Worm (Caenorhabditis elegans): ENCODE results near the gene K08H10.6.

The K08H10.6 gene

ce11 chrV:10000760-10001159 lies 5.1 kb upstream of the K08H10.6 start, which contains the start of gene K08H10.10:
K08H10.10 (plus strand) TSS chrV:10001060.
- TF ChIP-seq ZK546.5 (tag; optimal IDR thresholded peaks at IDR 0.05) (no peak), nhr-11 (tag; optimal IDR thresholded peaks at IDR 0.05) (no peak)

- TF ChIP-seq nhr-129 (tag; optimal IDR thresholded peaks at IDR 0.05), result no peak
- TF ChIP-seq peb-1 (tag; optimal IDR thresholded peaks at IDR 0.05), result no peak
- no peak for TF ChIP-seq sma-9 (GFP tag; optimal IDR thresholded peaks at IDR 0.05)
- no peak for TF ChIP-seq sma-9 (tag; optimal IDR thresholded peaks at IDR 0.05)
- TF ChIP-seq unc-55 (GFP tag; optimal IDR thresholded peaks at IDR 0.05), result peak; percentile 55
- peak; percentile 15 for TF ChIP-seq gmeb-1 (tag; optimal IDR thresholded peaks at IDR 0.05)
- no peak for TF ChIP-seq dmd-4 (tag; optimal IDR thresholded peaks at IDR 0.05)
- TF ChIP-seq nhr-23 (tag; optimal IDR thresholded peaks at IDR 0.05), result no peak
- no peak for TF ChIP-seq crh-2 (tag; optimal IDR thresholded peaks at IDR 0.05)
- TF ChIP-seq F13H6.1 (tag; optimal IDR thresholded peaks at IDR 0.05), result no peak
- peak; percentile 35 for TF ChIP-seq C34F6.9 (tag; optimal IDR thresholded peaks at IDR 0.05)
Measured at ce11 chrV:9991610-9992009, 4.1 kb downstream of the K08H10.6 start, which contains the start of the genes rde-1 and trpp-6. rde-1 (minus strand) TSS chrV:9991642. trpp-6 (plus strand) TSS chrV:9991895.

DNA sequence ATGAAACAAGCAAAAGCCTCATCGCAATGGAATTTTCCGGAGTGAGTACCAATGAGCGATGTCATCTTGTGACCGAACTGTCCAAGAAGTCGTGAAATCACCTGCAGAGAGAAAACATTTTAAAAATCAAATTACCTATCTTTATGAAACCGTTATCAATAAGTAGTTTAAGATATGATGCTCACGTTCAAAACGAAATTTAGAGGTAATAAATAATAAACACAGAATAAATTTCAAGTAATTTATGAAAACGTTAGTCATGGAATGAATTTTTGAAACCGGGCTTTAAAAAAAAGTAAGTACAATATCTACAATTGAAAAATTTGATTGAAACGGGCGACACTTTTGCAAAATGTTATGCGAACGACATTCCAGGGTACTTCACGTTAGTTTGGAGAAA lies 8.0 kb downstream of the K08H10.6 start, which contains the start of gene C27H6.8:
Gene C27H6.8 (minus strand): TSS at position 101 of the 400 bp plus-strand sequence.
- TF ChIP-seq C34F6.9 (tag; optimal IDR thresholded peaks at IDR 0.05) (no peak), dmd-4 (tag; optimal IDR thresholded peaks at IDR 0.05) (no peak), crh-2 (tag; optimal IDR thresholded peaks at IDR 0.05) (no peak), ceh-16 (tag; optimal IDR thresholded peaks at IDR 0.05) (no peak), F13H6.1 (tag; optimal IDR thresholded peaks at IDR 0.05) (no peak), snpc-4 (tag; optimal IDR thresholded peaks at IDR 0.05) (no peak), mbf-1 (tag; optimal IDR thresholded peaks at IDR 0.05) (no peak), nhr-12 (tag; optimal IDR thresholded peaks at IDR 0.05) (no peak), nhr-129 (tag; optimal IDR thresholded peaks at IDR 0.05) (no peak), ama-1 (optimal IDR thresholded peaks at IDR 0.05) (no peak)

ce11 chrV:9986177-9986576 lies 9.5 kb downstream of the K08H10.6 start, which contains the start of gene rmd-2:
rmd-2 (minus strand) TSS chrV:9986277.
- TF ChIP-seq nhr-129 (tag; optimal IDR thresholded peaks at IDR 0.05), result peak; percentile 1
- no peak for TF ChIP-seq unc-62 (GFP tag; optimal IDR thresholded peaks at IDR 0.05)
- TF ChIP-seq peb-1 (tag; optimal IDR thresholded peaks at IDR 0.05), result no peak
- no peak for TF ChIP-seq egl-27 (tag; optimal IDR thresholded peaks at IDR 0.05)

DNA sequence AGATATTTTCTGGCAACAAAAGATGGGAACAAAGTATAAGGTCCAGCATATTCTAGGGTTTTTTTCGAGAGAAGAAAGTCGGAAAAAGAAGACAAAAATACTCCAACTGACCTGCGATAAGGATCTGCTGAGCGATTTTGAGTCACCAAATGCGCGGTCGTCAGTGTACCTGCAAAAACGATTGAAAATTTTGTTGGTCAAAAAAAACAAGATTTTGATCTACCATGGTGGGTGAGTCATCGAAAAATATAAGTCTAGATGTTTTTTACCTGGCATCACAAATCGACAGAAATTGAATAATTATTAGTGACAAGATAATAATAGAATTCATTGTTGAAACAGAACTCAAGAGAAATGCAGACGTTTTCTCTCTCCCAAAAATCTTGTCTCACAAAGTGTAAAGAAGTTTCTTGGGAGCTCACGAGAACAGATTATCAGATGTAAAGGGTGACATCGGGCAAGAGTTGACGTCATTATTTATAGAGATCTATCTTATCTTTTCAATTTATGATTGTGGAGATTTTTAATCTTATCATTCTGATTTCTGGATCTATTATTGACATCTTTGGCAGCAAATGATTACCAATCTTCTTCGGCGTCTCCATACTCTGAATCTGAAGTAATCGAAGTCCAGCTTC lies 10.3 kb downstream of the K08H10.6 start:
- TF ChIP-seq crh-2 (tag; optimal IDR thresholded peaks at IDR 0.05) (no peak), ztf-4 (tag; optimal IDR thresholded peaks at IDR 0.05) (no peak), nhr-6 (tag; optimal IDR thresholded peaks at IDR 0.05) (no peak), nhr-23 (tag; optimal IDR thresholded peaks at IDR 0.05) (no peak), sma-9 (GFP tag; optimal IDR thresholded peaks at IDR 0.05) (peak; percentile 51), sma-9 (tag; optimal IDR thresholded peaks at IDR 0.05) (no peak), nhr-25 (tag; optimal IDR thresholded peaks at IDR 0.05) (no peak), R02D3.7 (tag; optimal IDR thresholded peaks at IDR 0.05) (no peak), gmeb-1 (tag; optimal IDR thresholded peaks at IDR 0.05) (no peak), zag-1 (tag; optimal IDR thresholded peaks at IDR 0.05) (no peak), unc-62 (GFP tag; optimal IDR thresholded peaks at IDR 0.05) (no peak), ztf-11 (tag; optimal IDR thresholded peaks at IDR 0.05) (no peak), unc-55 (GFP tag; optimal IDR thresholded peaks at IDR 0.05) (no peak), nhr-77 (tag; optimal IDR thresholded peaks at IDR 0.05) (no peak), lsy-2 (tag; optimal IDR thresholded peaks at IDR 0.05) (peak in 1 of 2 experiments; percentile 17), F13H6.1 (tag; optimal IDR thresholded peaks at IDR 0.05) (peak; percentile 5), nhr-21 (tag; optimal IDR thresholded peaks at IDR 0.05) (no peak), ztf-1 (GFP tag; conservative IDR thresholded peaks at IDR 0.05) (no peak), mab-5 (tag; optimal IDR thresholded peaks at IDR 0.05) (no peak), ZK546.5 (tag; optimal IDR thresholded peaks at IDR 0.05) (no peak), snpc-4 (tag; optimal IDR thresholded peaks at IDR 0.05) (no peak)

DNA sequence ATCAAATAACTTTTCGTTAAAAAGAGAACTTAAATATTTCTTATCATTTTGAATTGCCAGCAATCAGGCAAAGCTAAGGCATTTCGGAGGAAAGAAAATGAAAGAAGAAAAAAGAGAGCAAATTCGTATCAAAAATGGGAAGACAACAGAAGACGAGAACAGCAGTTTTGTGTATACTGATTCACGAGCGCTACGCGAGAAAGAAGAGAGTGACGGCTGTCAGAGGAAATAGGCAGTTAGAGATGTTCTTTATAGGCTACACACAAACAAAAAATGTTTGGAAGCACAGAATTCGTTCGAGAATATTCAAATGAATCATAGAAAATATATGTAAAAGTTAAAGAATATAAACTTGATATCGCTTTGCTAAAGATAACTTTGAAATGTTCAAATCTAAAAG lies 10.9 kb downstream of the K08H10.6 start:
- TF ChIP-seq mab-5 (tag; optimal IDR thresholded peaks at IDR 0.05) (no peak), zag-1 (tag; optimal IDR thresholded peaks at IDR 0.05) (no peak), lin-13 (GFP tag; optimal IDR thresholded peaks at IDR 0.05) (no peak), unc-62 (GFP tag; optimal IDR thresholded peaks at IDR 0.05) (no peak), nhr-77 (tag; optimal IDR thresholded peaks at IDR 0.05) (no peak), fos-1 (tag; optimal IDR thresholded peaks at IDR 0.05) (peak; percentile 58), sma-3 (GFP tag; optimal IDR thresholded peaks at IDR 0.05) (no peak), elt-3 (tag; optimal IDR thresholded peaks at IDR 0.05) (no peak), C34F6.9 (tag; optimal IDR thresholded peaks at IDR 0.05) (peak; percentile 23), mbf-1 (tag; optimal IDR thresholded peaks at IDR 0.05) (no peak), ama-1 (optimal IDR thresholded peaks at IDR 0.05) (peak; percentile 29), peb-1 (tag; optimal IDR thresholded peaks at IDR 0.05) (no peak), egl-27 (tag; optimal IDR thresholded peaks at IDR 0.05) (no peak), crh-2 (tag; optimal IDR thresholded peaks at IDR 0.05) (peak; percentile 33), F13H6.1 (tag; optimal IDR thresholded peaks at IDR 0.05) (peak; percentile 3), lin-39 (tag; optimal IDR thresholded peaks at IDR 0.05) (no peak), nhr-129 (tag; optimal IDR thresholded peaks at IDR 0.05) (no peak), blmp-1 (tag; optimal IDR thresholded peaks at IDR 0.05; ENCODE audit: insufficient read depth) (no peak), unc-55 (GFP tag; optimal IDR thresholded peaks at IDR 0.05) (peak; percentile 52), nhr-10 (tag; optimal IDR thresholded peaks at IDR 0.05) (no peak), nhr-11 (tag; optimal IDR thresholded peaks at IDR 0.05) (peak; percentile 53), nhr-6 (tag; optimal IDR thresholded peaks at IDR 0.05) (no peak), mdl-1 (tag; optimal IDR thresholded peaks at IDR 0.05) (no peak), R02D3.7 (tag; optimal IDR thresholded peaks at IDR 0.05) (no peak)

All from whole organism, L2 larva.